Worm (Caenorhabditis elegans) whole organism, L4 larva: ENCODE results near the gene F41C3.8.

Source experiments
- F10B5.3 ChIP-seq: sonication (generic microtip); optimal IDR thresholded peaks from 2 replicates; lab custom pipeline; 2016; ENCODE audit warnings: mild to moderate bottlenecking, missing genetic modification characterization, missing compliant biosample characterization
- F44E2.7 ChIP-seq: fragments of 200-800 bp; sonication (Bioruptor generic); IDR thresholded peaks from 2 replicates; pipeline ENCODE4 v2.1.2; 2022; ENCODE audit warnings: missing genetic modification characterization, missing compliant biosample characterization
- F49E8.2 ChIP-seq: sonication (generic microtip); optimal IDR thresholded peaks from 2 replicates; lab custom pipeline; 2016; ENCODE audit warnings: missing compliant biosample characterization, mild to moderate bottlenecking, missing genetic modification characterization, borderline replicate concordance
- R02D3.7 ChIP-seq: fragments of 150-350 bp; sonication (generic microtip); optimal IDR thresholded peaks from 3 replicates; lab custom pipeline; 2014; ENCODE audit warnings: missing biosample characterization, missing genetic modification characterization
- T26A8.4 ChIP-seq: fragments of 200-800 bp; sonication (Bioruptor generic); IDR thresholded peaks from 2 replicates; pipeline ENCODE4 v1.3.6; 2022; ENCODE audit warnings: missing genetic modification characterization, missing compliant biosample characterization
- Y105C5A.15 ChIP-seq: fragments of 200-800 bp; sonication (Bioruptor generic); IDR thresholded peaks from 2 replicates; pipeline ENCODE4 v1.3.6; 2022; ENCODE audit warnings: missing genetic modification characterization, missing compliant biosample characterization
- Y48G9A.11 ChIP-seq: fragments of 200-800 bp; sonication (Bioruptor generic); IDR thresholded peaks from 2 replicates; pipeline ENCODE4 v1.3.6; 2022; ENCODE audit warnings: missing genetic modification reagents, missing genetic modification characterization, missing compliant biosample characterization
- Y75B8A.6 ChIP-seq: fragments of 200-800 bp; sonication (Bioruptor generic); IDR thresholded peaks from 2 replicates; pipeline ENCODE4 v1.3.6; 2022; ENCODE audit warnings: missing genetic modification reagents, missing genetic modification characterization, missing compliant biosample characterization
- ZK546.5 ChIP-seq, 2 experiments: sonication (generic microtip); optimal IDR thresholded peaks; 2 replicates each; lab custom pipeline; 2017; ENCODE audit warnings: missing biosample characterization in 2 of 2, missing genetic modification characterization in 2 of 2
- aha-1 ChIP-seq: fragments of 150-350 bp; peaks from one replicate; lab custom pipeline; 2014; ENCODE audit warnings: missing biosample characterization, missing genetic modification characterization
- arid-1 ChIP-seq: fragments of 200-800 bp; sonication (Bioruptor generic); conservative IDR thresholded peaks from 2 replicates; pipeline ENCODE4 v1.3.6; 2022; ENCODE audit warnings: missing genetic modification reagents, missing genetic modification characterization, missing compliant biosample characterization
- ceh-28 ChIP-seq: fragments of 150-350 bp; optimal IDR thresholded peaks from 2 replicates; lab custom pipeline; 2014; ENCODE audit warnings: missing biosample characterization, missing genetic modification reagents, missing genetic modification characterization
- ceh-62 ChIP-seq: sonication (generic microtip); optimal IDR thresholded peaks from 2 replicates; lab custom pipeline; 2017; ENCODE audit warnings: missing biosample characterization, missing genetic modification characterization
- ceh-82 ChIP-seq: sonication (generic microtip); optimal IDR thresholded peaks from 2 replicates; lab custom pipeline; 2017; ENCODE audit warnings: missing biosample characterization, missing genetic modification characterization
- ctbp-1 ChIP-seq: fragments of 200-800 bp; sonication (Bioruptor generic); IDR thresholded peaks from 2 replicates; pipeline ENCODE4 v1.3.6; 2022; ENCODE audit warnings: missing genetic modification reagents, missing genetic modification characterization, missing compliant biosample characterization
- daf-12 ChIP-seq: fragments of 150-350 bp; optimal IDR thresholded peaks from 2 replicates; lab custom pipeline; 2014; ENCODE audit warnings: missing biosample characterization, missing genetic modification reagents, missing genetic modification characterization
- daf-16 ChIP-seq, 3 experiments: sonication (generic microtip); optimal IDR thresholded peaks; 2 replicates each; lab custom pipeline; 2016 to 2017; ENCODE audit warnings: missing genetic modification characterization in 3 of 3, missing genetic modification reagents in 3 of 3, mild to moderate bottlenecking in 2 of 3, missing compliant biosample characterization in 2 of 3, missing biosample characterization in 1 of 3, moderate library complexity in 1 of 3
- daf-8 ChIP-seq: fragments of 200-800 bp; sonication (Bioruptor generic); IDR thresholded peaks from 2 replicates; pipeline ENCODE4 v1.3.6; 2022; ENCODE audit warnings: missing genetic modification characterization, missing compliant biosample characterization
- dmd-8 ChIP-seq: fragments of 200-800 bp; sonication (Bioruptor generic); IDR thresholded peaks from 2 replicates; pipeline ENCODE4 v1.3.6; 2022; ENCODE audit warnings: missing genetic modification characterization, missing compliant biosample characterization
- duxl-1 ChIP-seq: sonication (generic microtip); optimal IDR thresholded peaks from 2 replicates; lab custom pipeline; 2016; ENCODE audit warnings: mild to moderate bottlenecking, missing genetic modification characterization, moderate library complexity, missing compliant biosample characterization; ENCODE audit not compliant: poor library complexity
- dve-1 ChIP-seq: sonication (generic microtip); optimal IDR thresholded peaks from 2 replicates; lab custom pipeline; 2017; ENCODE audit warnings: antibody characterized with exemption, mild to moderate bottlenecking, missing genetic modification characterization, missing compliant biosample characterization; ENCODE audit not compliant: insufficient read depth
- egl-27 ChIP-seq: sonication (generic microtip); optimal IDR thresholded peaks from 3 replicates; lab custom pipeline; 2017; ENCODE audit warnings: missing biosample characterization, missing genetic modification reagents, missing genetic modification characterization
- fkh-10 ChIP-seq: fragments of 150-350 bp; optimal IDR thresholded peaks from 2 replicates; lab custom pipeline; 2014; ENCODE audit warnings: missing biosample characterization, missing genetic modification reagents, missing genetic modification characterization
- jun-1 ChIP-seq: fragments of 150-350 bp; optimal IDR thresholded peaks from 2 replicates; lab custom pipeline; 2014; ENCODE audit warnings: missing biosample characterization, missing genetic modification reagents, missing genetic modification characterization
- lin-1 ChIP-seq: fragments of 200-800 bp; sonication (Bioruptor generic); IDR thresholded peaks from 2 replicates; pipeline ENCODE4 v1.3.6; 2022; ENCODE audit warnings: missing genetic modification reagents, missing genetic modification characterization, missing compliant biosample characterization
- lin-38 ChIP-seq: fragments of 200-800 bp; sonication (Bioruptor generic); IDR thresholded peaks from 2 replicates; pipeline ENCODE4 v1.3.6; 2022; ENCODE audit warnings: missing genetic modification reagents, missing genetic modification characterization, missing compliant biosample characterization
- lsy-2 ChIP-seq, 2 experiments: fragments of 150-350 bp in 1 of 2; sonication (generic microtip) in 1 of 2; optimal IDR thresholded peaks; 2 replicates each; lab custom pipeline; 2014 to 2017; ENCODE audit warnings: missing biosample characterization in 2 of 2, missing genetic modification characterization in 2 of 2
- mdt-29 ChIP-seq: fragments of 200-800 bp; sonication (Bioruptor generic); IDR thresholded peaks from 2 replicates; pipeline ENCODE4 v1.3.6; 2022; ENCODE audit warnings: missing genetic modification reagents, missing genetic modification characterization, missing compliant biosample characterization
- mes-2 ChIP-seq: sonication (generic microtip); optimal IDR thresholded peaks from 2 replicates; lab custom pipeline; 2016; ENCODE audit warnings: missing genotype, mild to moderate bottlenecking, missing genetic modification characterization, missing compliant biosample characterization; ENCODE audit not compliant: poor library complexity, severe bottlenecking
- mxl-2 ChIP-seq: fragments of 200-800 bp; sonication (Bioruptor generic); conservative IDR thresholded peaks from 2 replicates; pipeline ENCODE4 v1.3.6; 2022; ENCODE audit warnings: missing genetic modification reagents, missing genetic modification characterization, missing compliant biosample characterization
- nhr-111 ChIP-seq: fragments of 200-800 bp; sonication (Bioruptor generic); optimal IDR thresholded peaks from 2 replicates; lab custom pipeline; 2018; ENCODE audit warnings: mild to moderate bottlenecking, missing genetic modification characterization, missing compliant biosample characterization
- nhr-25 ChIP-seq: sonication (generic microtip); optimal IDR thresholded peaks from 2 replicates; lab custom pipeline; 2017; ENCODE audit warnings: missing genetic modification characterization, mild to moderate bottlenecking, missing compliant biosample characterization, antibody characterized with exemption, moderate library complexity, borderline replicate concordance; ENCODE audit not compliant: insufficient read depth
- nhr-28 ChIP-seq: fragments of 150-350 bp; optimal IDR thresholded peaks from 2 replicates; lab custom pipeline; 2014; ENCODE audit warnings: missing biosample characterization, missing genetic modification characterization
- nhr-42 ChIP-seq: fragments of 200-800 bp; sonication (Bioruptor generic); IDR thresholded peaks from 2 replicates; pipeline ENCODE4 v1.3.6; 2022; ENCODE audit warnings: missing genetic modification characterization, missing compliant biosample characterization
- sdz-12 ChIP-seq: fragments of 200-800 bp; sonication (Bioruptor generic); optimal IDR thresholded peaks from 2 replicates; lab custom pipeline; 2018; ENCODE audit warnings: mild to moderate bottlenecking, missing genetic modification characterization, missing compliant biosample characterization
- snpc-1.2 ChIP-seq: fragments of 200-800 bp; sonication (Bioruptor generic); IDR thresholded peaks from 2 replicates; pipeline ENCODE4 v1.3.6; 2022; ENCODE audit warnings: missing genetic modification reagents, missing genetic modification characterization, missing compliant biosample characterization
- snpc-4 ChIP-seq: fragments of 150-350 bp; optimal IDR thresholded peaks from 2 replicates; lab custom pipeline; 2014; ENCODE audit warnings: missing biosample characterization, missing genetic modification characterization
- spr-1 ChIP-seq: sonication (generic microtip); optimal IDR thresholded peaks from 2 replicates; lab custom pipeline; 2016; ENCODE audit warnings: mild to moderate bottlenecking, missing genetic modification characterization, missing compliant biosample characterization
- unc-62 ChIP-seq, 3 experiments: fragments of 150-350 bp in 1 of 3; sonication (generic microtip); optimal IDR thresholded peaks in 2 of 3; peaks in 1 of 3; 1 replicate in 1 of 3; 2 replicates in 2 of 3; lab custom pipeline; 2014 to 2017; ENCODE audit warnings: missing biosample characterization in 3 of 3, missing genetic modification characterization in 3 of 3, missing genetic modification reagents in 3 of 3, missing genotype in 1 of 3
- zag-1 ChIP-seq: fragments of 150-350 bp; optimal IDR thresholded peaks from 2 replicates; lab custom pipeline; 2014; ENCODE audit warnings: missing biosample characterization, missing genetic modification characterization

Gene F41C3.8

DNA sequence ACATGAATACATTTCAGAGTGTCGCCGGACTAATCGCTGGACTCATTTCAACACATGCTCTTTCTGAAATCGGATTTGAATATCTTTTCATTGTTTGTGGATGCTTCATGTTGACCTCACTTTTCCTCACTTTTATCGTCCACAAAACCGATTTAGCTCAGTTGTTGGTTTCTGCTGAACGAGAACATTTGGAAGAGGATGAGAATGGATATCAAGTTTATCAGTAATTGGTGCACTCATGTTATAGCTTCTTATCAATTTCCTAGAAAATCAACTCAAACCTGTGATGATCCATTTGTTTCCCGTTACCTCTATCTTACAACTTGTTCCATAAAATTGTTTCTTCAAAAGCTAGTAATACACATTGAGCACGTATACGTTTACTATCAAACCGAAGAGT is 19.8 kb upstream of the F41C3.8 start:
- TF ChIP-seq dmd-8 (GFP tag; lab: Robert Waterston, UW), result no peak
- no peak for TF ChIP-seq F44E2.7 (GFP tag; lab: Robert Waterston, UW)
- TF ChIP-seq mxl-2 (GFP tag; lab: Robert Waterston, UW), result no peak
- TF ChIP-seq zag-1 (tag; lab: Kevin White, UChicago), result no peak
- TF ChIP-seq sdz-12 (GFP tag; lab: Kevin White, UChicago), result no peak
- TF ChIP-seq R02D3.7 (tag; lab: Kevin White, UChicago), result no peak
- TF ChIP-seq mdt-29 (GFP tag; lab: Robert Waterston, UW), result no peak
- TF ChIP-seq arid-1 (GFP tag; lab: Robert Waterston, UW), result peak; percentile 20; the same call in 1 of the 2 replicates
- no peak for TF ChIP-seq F10B5.3
- peak; percentile 56 for TF ChIP-seq lin-38
- TF ChIP-seq daf-8 (GFP tag; lab: Robert Waterston, UW), result no peak
- no peak for TF ChIP-seq ctbp-1 (GFP tag; lab: Robert Waterston, UW)
- peak; percentile 47 for TF ChIP-seq F49E8.2 (tag; lab: Kevin White, UChicago)
- TF ChIP-seq snpc-1.2, result no peak
- no peak for TF ChIP-seq ceh-82 (tag; lab: Kevin White, UChicago)
- 0 out of 2 replicates have a peak, but pooled peaks have one; percentile 62 for TF ChIP-seq Y105C5A.15 (GFP tag; lab: Robert Waterston, UW)
- no peak for TF ChIP-seq ceh-62 (tag; lab: Kevin White, UChicago)
- TF ChIP-seq daf-12 (tag; lab: Kevin White, UChicago), result no peak
- TF ChIP-seq ceh-28, result no peak
- no peak for TF ChIP-seq egl-27 (tag; lab: Kevin White, UChicago)
- TF ChIP-seq lin-1 (GFP tag; lab: Robert Waterston, UW), result no peak
- TF ChIP-seq nhr-25 (tag; lab: Kevin White, UChicago), result no peak
- TF ChIP-seq lsy-2 (tag; optimal IDR thresholded peaks at IDR 0.05; lab: Kevin White, UChicago), result no peak
- no peak for TF ChIP-seq spr-1
- no peak for TF ChIP-seq jun-1
- TF ChIP-seq nhr-111 (GFP tag; lab: Kevin White, UChicago), result no peak
- TF ChIP-seq aha-1 (tag; lab: Kevin White, UChicago), result peak; percentile 60
- no peak for TF ChIP-seq dve-1 (tag; lab: Kevin White, UChicago)
- TF ChIP-seq Y75B8A.6, result no peak
- no peak for TF ChIP-seq unc-62 (GFP tag; optimal IDR thresholded peaks at IDR 0.05 in 1 of 2; lab: Kevin White, UChicago)
- TF ChIP-seq unc-62 (tag; optimal IDR thresholded peaks at IDR 0.05; lab: Kevin White, UChicago), result no peak
- TF ChIP-seq daf-16 (GFP tag; optimal IDR thresholded peaks at IDR 0.05; lab: Kevin White, UChicago), result peak in 1 of 2 experiments; percentile 6
- no peak for TF ChIP-seq daf-16 (tag; optimal IDR thresholded peaks at IDR 0.05; lab: Kevin White, UChicago)
- TF ChIP-seq snpc-4 (tag; lab: Kevin White, UChicago), result no peak
- no peak for TF ChIP-seq fkh-10 (GFP tag; lab: Kevin White, UChicago)
- TF ChIP-seq Y48G9A.11 (GFP tag; lab: Robert Waterston, UW), result no peak
- TF ChIP-seq mes-2 (tag; lab: Kevin White, UChicago), result peak; percentile 7
- peak; percentile 40; the same call in 1 of the 2 replicates for TF ChIP-seq T26A8.4 (GFP tag; lab: Robert Waterston, UW)
- TF ChIP-seq ZK546.5 (tag; optimal IDR thresholded peaks at IDR 0.05; lab: Kevin White, UChicago), result no peak
- TF ChIP-seq nhr-42 (GFP tag; lab: Robert Waterston, UW), result no peak
- no peak for TF ChIP-seq duxl-1 (tag; lab: Kevin White, UChicago)
- TF ChIP-seq nhr-28 (tag; lab: Kevin White, UChicago), result no peak
